Fruit fly (Drosophila melanogaster): ENCODE results near the gene Rpn10.

dm6 chr3L:21585397-21585796 is 48.6 kb downstream of the Rpn10 start:
- no peak for TF ChIP-seq CG9139 (GFP tag; optimal IDR thresholded peaks at IDR 0.05)
- no peak for TF ChIP-seq CG8119 (GFP tag; IDR thresholded peaks at IDR 0.05)
- TF ChIP-seq CG15336 (GFP tag; IDR thresholded peaks at IDR 0.05) = no peak
- no peak for TF ChIP-seq acj6 (GFP tag; optimal IDR thresholded peaks at IDR 0.05)
- no peak for TF ChIP-seq pdm3 (GFP tag; optimal IDR thresholded peaks at IDR 0.05)
- no peak for TF ChIP-seq Met (GFP tag; optimal IDR thresholded peaks at IDR 0.05)

Data from whole organism, prepupa.